Worm (Caenorhabditis elegans) whole organism, L4 larva: ENCODE data around the gene srx-125.

Experiments used
- ama-1 ChIP-seq: fragments of 150-350 bp; optimal IDR thresholded peaks from 2 replicates; lab custom pipeline; 2014; ENCODE audit warnings: inconsistent platforms, mixed read lengths
- daf-16 ChIP-seq, 3 experiments: sonication (generic microtip); optimal IDR thresholded peaks; 2 replicates each; lab custom pipeline; 2016 to 2017; ENCODE audit warnings: missing genetic modification characterization in 3 of 3, missing genetic modification reagents in 3 of 3, mild to moderate bottlenecking in 2 of 3, missing compliant biosample characterization in 2 of 3, missing biosample characterization in 1 of 3, moderate library complexity in 1 of 3
- dmd-6 ChIP-seq: fragments of 200-800 bp; sonication (Bioruptor generic); IDR thresholded peaks from 2 replicates; pipeline ENCODE4 v1.3.6; 2022; ENCODE audit warnings: missing genetic modification reagents, missing genetic modification characterization, missing compliant biosample characterization
- fos-1 ChIP-seq: fragments of 150-350 bp; optimal IDR thresholded peaks from 2 replicates; lab custom pipeline; 2014; ENCODE audit warnings: missing biosample characterization, missing genetic modification characterization
- lsy-2 ChIP-seq, 2 experiments: fragments of 150-350 bp in 1 of 2; sonication (generic microtip) in 1 of 2; optimal IDR thresholded peaks; 2 replicates each; lab custom pipeline; 2014 to 2017; ENCODE audit warnings: missing biosample characterization in 2 of 2, missing genetic modification characterization in 2 of 2

- TF ChIP-seq lsy-2 (tag; optimal IDR thresholded peaks at IDR 0.05; lab: Kevin White, UChicago) (no peak), dmd-6 (no peak), ama-1 (lab: Kevin White, UChicago) (no peak), daf-16 (GFP tag; optimal IDR thresholded peaks at IDR 0.05; lab: Kevin White, UChicago) (no peak), daf-16 (tag; optimal IDR thresholded peaks at IDR 0.05; lab: Kevin White, UChicago) (no peak), fos-1 (no peak)
These were observed 26.2 kb downstream of the srx-125 start for ce11 chrV:13393333-13393803.
